Fruit fly (Drosophila melanogaster): Measurements from ENCODE around the gene CG4318.

Gene CG4318

DNA sequence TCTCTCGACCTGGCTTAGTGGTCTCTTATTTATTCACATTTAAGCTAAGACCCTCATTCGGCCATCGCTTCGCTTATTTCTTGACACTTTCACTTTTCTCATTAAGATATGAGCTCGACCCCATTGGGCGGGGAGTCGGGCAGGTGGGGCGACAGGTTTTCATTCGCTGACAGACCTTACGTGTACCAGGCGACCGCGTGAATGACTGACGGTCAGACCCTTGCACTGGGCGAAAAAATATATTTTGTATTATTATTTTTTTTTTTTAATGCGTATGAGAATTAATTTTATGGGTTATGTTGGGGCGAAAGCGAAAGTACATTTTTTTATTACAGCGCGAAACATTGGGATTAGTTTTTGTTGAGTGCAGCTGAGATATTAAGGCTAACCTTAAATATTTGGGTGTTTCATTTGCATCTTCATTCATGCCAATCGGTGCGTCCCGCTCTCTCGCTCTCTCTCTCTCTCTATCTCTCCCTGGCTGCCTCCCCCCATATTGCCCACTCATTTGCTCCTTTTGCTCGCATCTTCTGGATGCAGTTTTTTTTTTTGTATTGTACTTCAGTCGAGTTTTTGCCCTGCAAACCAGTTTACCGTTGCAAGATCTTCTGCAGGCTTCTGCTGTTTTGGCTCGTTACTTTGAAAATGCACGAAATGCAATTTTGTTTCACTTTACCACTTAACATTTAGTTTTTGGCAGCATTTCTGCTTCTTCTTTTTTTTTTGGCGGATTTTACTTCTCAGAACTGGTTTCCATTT, 17.6 kb downstream of the CG4318 start (continued):
- TF ChIP-seq BEAF-32 (GFP tag; optimal IDR thresholded peaks at IDR 0.05) (no peak), CG18476 (GFP tag; optimal IDR thresholded peaks at IDR 0.05) (no peak), Vsx1 (GFP tag; optimal IDR thresholded peaks at IDR 0.05) (no peak), tll (GFP tag; optimal IDR thresholded peaks at IDR 0.05) (no peak), trh (GFP tag; optimal IDR thresholded peaks at IDR 0.05) (peak; percentile 18), inv (GFP tag; IDR thresholded peaks at IDR 0.05; ENCODE audit: partially characterized antibody) (no peak), HLHmδ (GFP tag; optimal IDR thresholded peaks at IDR 0.05) (no peak), lab (GFP tag; optimal IDR thresholded peaks at IDR 0.05) (peak; percentile 45), stwl (tag; optimal IDR thresholded peaks at IDR 0.05) (no peak), D (optimal IDR thresholded peaks at IDR 0.05) (no peak), D (GFP tag; optimal IDR thresholded peaks at IDR 0.05) (peak; percentile 38), CG13287 (GFP tag; IDR thresholded peaks at IDR 0.05; ENCODE audit: partially characterized antibody) (no peak), CG34422 (GFP tag; IDR thresholded peaks at IDR 0.05) (peak; percentile 68; the same call in 2 of the 3 replicates), B-H2 (GFP tag; optimal IDR thresholded peaks at IDR 0.05) (no peak), emc (GFP tag; optimal IDR thresholded peaks at IDR 0.05) (no peak), CG2202 (tag; optimal IDR thresholded peaks at IDR 0.05) (peak; percentile 20), crol (GFP tag; IDR thresholded peaks at IDR 0.05) (peak; percentile 31; the same call in 1 of the 2 replicates), trem (tag; optimal IDR thresholded peaks at IDR 0.05) (no peak), ken (GFP tag; IDR thresholded peaks at IDR 0.05) (peak; percentile 87), CG4707 (GFP tag; optimal IDR thresholded peaks at IDR 0.05) (no peak), CG12071 (GFP tag; optimal IDR thresholded peaks at IDR 0.05) (no peak), CG11456 (GFP tag; IDR thresholded peaks at IDR 0.05) (peak; percentile 60; the same call in 1 of the 3 replicates), CG1602 (GFP tag; optimal IDR thresholded peaks at IDR 0.05) (no peak), Fer3 (tag; optimal IDR thresholded peaks at IDR 0.05) (no peak), Aef1 (GFP tag; IDR thresholded peaks at IDR 0.05) (peak; percentile 27; the same call in 1 of the 3 replicates), Kr (GFP tag; optimal IDR thresholded peaks at IDR 0.05) (no peak), Antp (GFP tag; optimal IDR thresholded peaks at IDR 0.05) (no peak), CG12942 (GFP tag; optimal IDR thresholded peaks at IDR 0.05) (no peak), row (GFP tag; IDR thresholded peaks at IDR 0.05) (peak; percentile 76), CG2116 (GFP tag; optimal IDR thresholded peaks at IDR 0.05) (no peak), rib (GFP tag; IDR thresholded peaks at IDR 0.05) (no peak), pnt (GFP tag; optimal IDR thresholded peaks at IDR 0.05) (peak; percentile 17), CG2678 (tag; optimal IDR thresholded peaks at IDR 0.05) (peak; percentile 72), tna (GFP tag; IDR thresholded peaks at IDR 0.05; ENCODE audit: partially characterized antibody) (no peak), fd64A (GFP tag; optimal IDR thresholded peaks at IDR 0.05) (no peak), lbe (GFP tag; optimal IDR thresholded peaks at IDR 0.05) (peak; percentile 21), lola (GFP tag; optimal IDR thresholded peaks at IDR 0.05) (no peak), Lpt (GFP tag; optimal IDR thresholded peaks at IDR 0.05) (no peak), CG8281 (tag; optimal IDR thresholded peaks at IDR 0.05) (peak; percentile 46), Drgx (GFP tag; IDR thresholded peaks at IDR 0.05) (peak; percentile 64), Hey (tag; optimal IDR thresholded peaks at IDR 0.05) (no peak), dmrt99B (tag; optimal IDR thresholded peaks at IDR 0.05) (peak; percentile 66), ewg (GFP tag; optimal IDR thresholded peaks at IDR 0.05) (peak; percentile 43), CG2875 (GFP tag; optimal IDR thresholded peaks at IDR 0.05) (peak; percentile 27), ro (GFP tag; IDR thresholded peaks at IDR 0.05) (0 out of 2 replicates have a peak, but pooled peaks have one; percentile 7), CG1832 (GFP tag; optimal IDR thresholded peaks at IDR 0.05) (no peak), MESR4 (GFP tag; optimal IDR thresholded peaks at IDR 0.05) (no peak), CG10209 (GFP tag; optimal IDR thresholded peaks at IDR 0.05) (peak; percentile 59)
